Worm (Caenorhabditis elegans) whole organism, L4 larva: ENCODE results near the gene C11G6.2.

Experiments used
- F49E8.2 ChIP-seq: sonication (generic microtip); optimal IDR thresholded peaks from 2 replicates; lab custom pipeline; 2016; ENCODE audit warnings: missing compliant biosample characterization, mild to moderate bottlenecking, missing genetic modification characterization, borderline replicate concordance
- Y5F2A.4 ChIP-seq: fragments of 200-800 bp; sonication (Bioruptor generic); optimal IDR thresholded peaks from 2 replicates; lab custom pipeline; 2018; ENCODE audit warnings: mild to moderate bottlenecking, missing genetic modification characterization, missing compliant biosample characterization
- ceh-82 ChIP-seq: sonication (generic microtip); optimal IDR thresholded peaks from 2 replicates; lab custom pipeline; 2017; ENCODE audit warnings: missing biosample characterization, missing genetic modification characterization
- cey-2 ChIP-seq: sonication (generic microtip); optimal IDR thresholded peaks from 3 replicates; lab custom pipeline; 2017; ENCODE audit warnings: missing genetic modification characterization, mild to moderate bottlenecking, missing compliant biosample characterization, antibody characterized with exemption, borderline replicate concordance; ENCODE audit not compliant: insufficient read depth
- hlh-30 ChIP-seq: sonication (generic microtip); optimal IDR thresholded peaks from 2 replicates; lab custom pipeline; 2017; ENCODE audit warnings: antibody characterized with exemption, mild to moderate bottlenecking, missing genetic modification characterization, missing compliant biosample characterization; ENCODE audit not compliant: insufficient read depth
- hmg-1.1 ChIP-seq: fragments of 200-800 bp; sonication (Bioruptor generic); IDR thresholded peaks from 2 replicates; pipeline ENCODE4 v1.3.6; 2022; ENCODE audit warnings: missing genetic modification reagents, missing genetic modification characterization, missing compliant biosample characterization
- jun-1 ChIP-seq: fragments of 150-350 bp; optimal IDR thresholded peaks from 2 replicates; lab custom pipeline; 2014; ENCODE audit warnings: missing biosample characterization, missing genetic modification reagents, missing genetic modification characterization
- pqm-1 ChIP-seq: sonication (generic microtip); optimal IDR thresholded peaks from 2 replicates; lab custom pipeline; 2017; ENCODE audit warnings: missing biosample characterization, missing genetic modification characterization
- snpc-4 ChIP-seq: fragments of 150-350 bp; optimal IDR thresholded peaks from 2 replicates; lab custom pipeline; 2014; ENCODE audit warnings: missing biosample characterization, missing genetic modification characterization

- TF ChIP-seq jun-1 (tag; lab: Kevin White, UChicago) (no peak), cey-2 (tag; lab: Kevin White, UChicago) (no peak), pqm-1 (no peak), hmg-1.1 (GFP tag; lab: Robert Waterston, UW) (no peak), hlh-30 (no peak), ceh-82 (tag; lab: Kevin White, UChicago) (no peak), snpc-4 (no peak), Y5F2A.4 (GFP tag; lab: Kevin White, UChicago) (no peak), F49E8.2 (tag; lab: Kevin White, UChicago) (no peak)
Measured at ce11 chrX:16321864-16322263, 6.6 kb upstream of the C11G6.2 start.
